Worm (Caenorhabditis elegans): ENCODE data around the gene F59H6.15.

DNA sequence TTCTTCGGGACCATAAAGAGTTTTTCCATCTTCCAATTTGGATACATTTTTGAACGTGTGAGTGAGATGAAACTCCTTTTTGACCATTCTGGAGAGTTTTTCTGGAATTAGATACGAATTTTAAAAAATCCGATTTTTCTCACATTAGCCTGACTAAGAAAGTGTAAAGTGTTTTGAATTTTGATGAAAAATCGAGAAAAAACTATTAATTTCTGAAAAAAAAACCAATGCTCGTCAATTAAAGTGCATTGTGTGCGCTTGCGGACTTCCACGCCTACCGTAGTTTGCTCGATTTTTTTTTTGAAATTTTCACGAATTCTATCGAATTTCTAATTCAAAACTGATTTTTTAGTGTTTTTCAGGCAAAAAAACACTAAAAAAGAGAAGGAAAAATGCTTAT, 15.9 kb downstream of the F59H6.15 start, which contains the start of gene bath-1:
- TF ChIP-seq elt-1 (tag; optimal IDR thresholded peaks at IDR 0.05), result no peak
- TF ChIP-seq fos-1 (tag; optimal IDR thresholded peaks at IDR 0.05), result no peak
- no peak for TF ChIP-seq nhr-23 (tag; optimal IDR thresholded peaks at IDR 0.05)
- no peak for TF ChIP-seq lin-39 (tag; optimal IDR thresholded peaks at IDR 0.05)
- no peak for TF ChIP-seq unc-62 (GFP tag; optimal IDR thresholded peaks at IDR 0.05)
- TF ChIP-seq F13H6.1 (tag; optimal IDR thresholded peaks at IDR 0.05), result no peak
- TF ChIP-seq alr-1 (tag; optimal IDR thresholded peaks at IDR 0.05), result no peak
- TF ChIP-seq nhr-10 (tag; optimal IDR thresholded peaks at IDR 0.05), result no peak
- TF ChIP-seq mdl-1 (tag; optimal IDR thresholded peaks at IDR 0.05), result no peak
